Fruit fly (Drosophila melanogaster): ENCODE results near the gene mtSSB.

Gene mtSSB

dm6 chr3R:16221359-16222299 is 16.6 kb upstream of the mtSSB start (continued):
- TF ChIP-seq tll (GFP tag; optimal IDR thresholded peaks at IDR 0.05), result peak in 1 of 2 experiments; percentile 43
- TF ChIP-seq CG11398 (GFP tag; optimal IDR thresholded peaks at IDR 0.05), result no peak
- TF ChIP-seq CG10274 (GFP tag; optimal IDR thresholded peaks at IDR 0.05), result peak; percentile 83
- TF ChIP-seq Awh (GFP tag; IDR thresholded peaks at IDR 0.05), result peak; percentile 60; the same call in 1 of the 2 replicates
- no peak for TF ChIP-seq klu (GFP tag; IDR thresholded peaks at IDR 0.05)
- TF ChIP-seq onecut (GFP tag; IDR thresholded peaks at IDR 0.05), result peak; percentile 92
- TF ChIP-seq bcd (GFP tag; optimal IDR thresholded peaks at IDR 0.05), result peak; percentile 96
- TF ChIP-seq zfh2 (GFP tag; optimal IDR thresholded peaks at IDR 0.05), result peak; percentile 30
- TF ChIP-seq CG15011 (GFP tag; optimal IDR thresholded peaks at IDR 0.05), result peak; percentile 55
- TF ChIP-seq ham (GFP tag; IDR thresholded peaks at IDR 0.05), result peak; percentile 16; the same call in 1 of the 2 replicates
- peak; percentile 98 for TF ChIP-seq CG10209 (GFP tag; optimal IDR thresholded peaks at IDR 0.05)
- TF ChIP-seq mam (GFP tag; optimal IDR thresholded peaks at IDR 0.05), result no peak

- TF ChIP-seq ken (GFP tag; IDR thresholded peaks at IDR 0.05) (0 out of 3 replicates have a peak, but pooled peaks have one; percentile 6), ci (GFP tag; IDR thresholded peaks at IDR 0.05) (no peak), CG13894 (tag; optimal IDR thresholded peaks at IDR 0.05) (peak; percentile 84), CG7928 (GFP tag; optimal IDR thresholded peaks at IDR 0.05) (no peak), lmd (GFP tag; IDR thresholded peaks at IDR 0.05) (0 out of 2 replicates have a peak, but pooled peaks have one; percentile 13), CG3995 (GFP tag; optimal IDR thresholded peaks at IDR 0.05) (no peak), dysf (GFP tag; IDR thresholded peaks at IDR 0.05) (peak; percentile 6; the same call in 1 of the 3 replicates), bigmax (GFP tag; optimal IDR thresholded peaks at IDR 0.05) (no peak), Ets65A (GFP tag) (peak; percentile 93), psq (GFP tag; optimal IDR thresholded peaks at IDR 0.05) (no peak), crol (GFP tag; IDR thresholded peaks at IDR 0.05) (peak; percentile 32; the same call in 1 of the 2 replicates), lab (GFP tag; optimal IDR thresholded peaks at IDR 0.05) (peak; percentile 7), CG6765 (GFP tag; optimal IDR thresholded peaks at IDR 0.05) (peak; percentile 14), Blimp-1 (GFP tag; optimal IDR thresholded peaks at IDR 0.05) (no peak), Med (GFP tag) (peak; percentile 48)
Observed at dm6 chr3R:16220854-16221253, 15.8 kb upstream of the mtSSB start.

DNA sequence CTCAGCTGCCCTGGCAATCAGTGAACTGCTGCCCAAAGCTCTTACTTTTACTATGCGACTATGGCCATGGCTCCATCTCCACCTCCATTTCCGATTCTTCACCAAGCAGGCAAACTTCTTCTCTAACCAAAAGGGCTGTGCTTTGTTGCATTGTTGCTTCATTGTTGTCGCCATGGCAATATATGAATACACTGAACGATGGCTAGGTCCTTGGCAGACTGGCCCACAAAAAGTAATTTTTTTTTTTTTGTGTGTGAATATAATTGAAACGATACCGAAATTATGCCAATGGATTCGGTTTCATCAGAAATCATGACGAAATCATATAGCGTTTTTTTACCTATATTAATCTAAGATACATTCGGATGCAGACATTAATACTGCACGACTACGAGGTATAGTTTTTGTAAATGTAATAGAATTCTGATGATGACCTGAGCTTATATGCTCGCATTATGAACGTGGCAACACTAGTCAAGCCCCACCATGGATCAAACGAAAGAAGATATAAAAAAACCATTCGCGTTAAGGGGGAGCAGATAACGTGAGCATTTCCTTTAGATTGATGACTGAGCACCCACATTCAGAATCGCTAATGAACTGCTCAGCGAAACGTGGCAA is 15.1 kb upstream of the mtSSB start:
- TF ChIP-seq CG30403 (GFP tag; optimal IDR thresholded peaks at IDR 0.05), result no peak
- TF ChIP-seq Lhr (GFP tag; optimal IDR thresholded peaks at IDR 0.05), result no peak
- peak; percentile 86 for TF ChIP-seq Ets65A (GFP tag)
- TF ChIP-seq maf-S (GFP tag; optimal IDR thresholded peaks at IDR 0.05), result no peak
- peak; percentile 64 for TF ChIP-seq sens (GFP tag)
- no peak for TF ChIP-seq tin (GFP tag; optimal IDR thresholded peaks at IDR 0.05)
- TF ChIP-seq chinmo (GFP tag; IDR thresholded peaks at IDR 0.05; ENCODE audit: partially characterized antibody), result no peak
- peak; percentile 28 for TF ChIP-seq Med (GFP tag)
- TF ChIP-seq Drgx (GFP tag; IDR thresholded peaks at IDR 0.05), result 0 out of 2 replicates have a peak, but pooled peaks have one; percentile 25
- no peak for TF ChIP-seq CG2129 (GFP tag; IDR thresholded peaks at IDR 0.05; ENCODE audit: partially characterized antibody)
- no peak for TF ChIP-seq CG8924 (tag; optimal IDR thresholded peaks at IDR 0.05)
- TF ChIP-seq NK7.1 (GFP tag; optimal IDR thresholded peaks at IDR 0.05), result no peak
- no peak for TF ChIP-seq ewg (GFP tag; optimal IDR thresholded peaks at IDR 0.05)
- TF ChIP-seq luna (GFP tag; optimal IDR thresholded peaks at IDR 0.05), result no peak
- TF ChIP-seq gem (tag; optimal IDR thresholded peaks at IDR 0.05), result no peak
- TF ChIP-seq tgo (GFP tag; IDR thresholded peaks at IDR 0.05), result no peak
- no peak for TF ChIP-seq CG15514 (GFP tag; optimal IDR thresholded peaks at IDR 0.05)
- peak; percentile 44 for TF ChIP-seq stwl (tag; optimal IDR thresholded peaks at IDR 0.05)
- no peak for TF ChIP-seq CG4617 (GFP tag; optimal IDR thresholded peaks at IDR 0.05; ENCODE audit: borderline replicate concordance)

Measured in whole organism, embryonic.